Worm (Caenorhabditis elegans): ENCODE measurements around the gene F13A7.1.

DNA sequence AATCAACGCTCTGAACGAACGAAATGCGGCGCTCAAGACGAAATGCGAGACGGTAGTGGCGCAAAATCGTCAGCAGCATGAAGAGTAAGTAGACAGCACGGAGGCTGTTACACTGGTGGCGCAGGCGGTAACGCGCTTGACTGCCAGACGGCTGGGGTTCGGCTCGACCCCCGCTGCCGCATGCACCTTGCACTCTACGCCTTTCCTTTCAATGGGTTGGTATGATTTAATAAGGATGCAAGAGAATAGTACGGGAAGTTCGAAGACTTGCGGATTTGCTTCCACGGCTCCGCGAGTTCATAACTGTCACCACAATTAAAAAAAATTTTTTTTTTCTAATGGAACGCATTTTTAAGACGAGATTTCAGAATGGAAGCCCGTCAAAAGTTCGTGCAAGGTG lies 7.7 kb downstream of the F13A7.1 start:
- TF ChIP-seq mcd-1 (GFP tag; IDR thresholded peaks at IDR 0.05) (peak; percentile 83), lsl-1 (GFP tag; optimal IDR thresholded peaks at IDR 0.05) (peak; percentile 54), ZK185.1 (tag; optimal IDR thresholded peaks at IDR 0.05; ENCODE audit: poor library complexity, severe bottlenecking) (no peak), F33H1.4 (GFP tag; IDR thresholded peaks at IDR 0.05) (peak; percentile 51), madf-3 (GFP tag; IDR thresholded peaks at IDR 0.05) (peak; percentile 69; the same call in 1 of the 2 replicates), mel-28 (tag; optimal IDR thresholded peaks at IDR 0.05; ENCODE audit: borderline replicate concordance) (peak; percentile 50), F39B2.1 (GFP tag; IDR thresholded peaks at IDR 0.05) (no peak), egl-18 (GFP tag; IDR thresholded peaks at IDR 0.05) (peak; percentile 61; the same call in 1 of the 2 replicates), sea-2 (GFP tag; IDR thresholded peaks at IDR 0.05) (0 out of 2 replicates have a peak, but pooled peaks have one; percentile 29), lsy-27 (tag; optimal IDR thresholded peaks at IDR 0.05; ENCODE audit: borderline replicate concordance, insufficient read depth) (peak; percentile 59), dpff-1 (tag; optimal IDR thresholded peaks at IDR 0.05) (peak; percentile 77)
